Fruit fly (Drosophila melanogaster) whole organism, embryonic: Measurements from ENCODE around the gene CG6511.

Source experiments
- ATbp ChIP-seq: fragments of 200-800 bp; sonication (Bioruptor generic); optimal IDR thresholded peaks from 2 replicates; lab custom pipeline; 2017; ENCODE audit warnings: missing biosample characterization, mild to moderate bottlenecking, missing genetic modification characterization, missing genetic modification reagents
- CG13775 ChIP-seq: fragments of 200-800 bp; sonication (Bioruptor generic); optimal IDR thresholded peaks from 3 replicates; lab custom pipeline; 2017; ENCODE audit warnings: missing biosample characterization, mild to moderate bottlenecking, missing genetic modification characterization
- CG15601 ChIP-seq: fragments of 200-800 bp; sonication (Bioruptor generic); optimal IDR thresholded peaks from 3 replicates; lab custom pipeline; 2019; ENCODE audit warnings: missing biosample characterization, mild to moderate bottlenecking, missing genetic modification characterization, moderate library complexity
- CG16813 ChIP-seq: fragments of 200-800 bp; sonication (Bioruptor generic); IDR thresholded peaks from 3 replicates; pipeline ENCODE4 v1.3.6; 2022; ENCODE audit warnings: missing biosample characterization, missing genetic modification characterization; ENCODE audit not compliant: partially characterized antibody
- CG17186 ChIP-seq: fragments of 200-800 bp; sonication (Bioruptor generic); optimal IDR thresholded peaks from 3 replicates; lab custom pipeline; 2017; ENCODE audit warnings: missing biosample characterization, missing genetic modification reagents, missing genetic modification characterization
- CG2678 ChIP-seq: fragments of 200-800 bp; sonication (Bioruptor generic); optimal IDR thresholded peaks from 3 replicates; lab custom pipeline; 2019; ENCODE audit warnings: missing biosample characterization, mild to moderate bottlenecking, missing genetic modification characterization, moderate library complexity
- CG2712 ChIP-seq: fragments of 200-800 bp; optimal IDR thresholded peaks from 3 replicates; lab custom pipeline; 2019; ENCODE audit warnings: missing biosample characterization, mild to moderate bottlenecking, missing genetic modification characterization, moderate library complexity
- CG32767 ChIP-seq: fragments of 200-800 bp; sonication (Bioruptor generic); IDR thresholded peaks from 2 replicates; pipeline ENCODE4 v1.3.6; 2022; ENCODE audit warnings: missing biosample characterization, missing genetic modification characterization
- CG3281 ChIP-seq: fragments of 200-800 bp; sonication (Bioruptor generic); optimal IDR thresholded peaks from 3 replicates; lab custom pipeline; 2017; ENCODE audit warnings: missing biosample characterization, mild to moderate bottlenecking, missing genetic modification characterization
- CG3838 ChIP-seq: fragments of 200-800 bp; sonication (Bioruptor generic); optimal IDR thresholded peaks from 3 replicates; lab custom pipeline; 2016; ENCODE audit warnings: missing biosample characterization, missing genetic modification characterization
- CG4328 ChIP-seq: fragments of 200-800 bp; sonication (Bioruptor generic); optimal IDR thresholded peaks from 3 replicates; lab custom pipeline; 2017; ENCODE audit warnings: missing biosample characterization, missing genetic modification reagents, missing genetic modification characterization
- CG4360 ChIP-seq: fragments of 200-800 bp; sonication (Bioruptor generic); IDR thresholded peaks from 2 replicates; pipeline ENCODE4 v1.3.6; 2022; ENCODE audit warnings: missing biosample characterization, missing genetic modification characterization
- CG6254 ChIP-seq: fragments of 200-800 bp; sonication (Bioruptor generic); optimal IDR thresholded peaks from 3 replicates; lab custom pipeline; 2017; ENCODE audit warnings: mild to moderate bottlenecking, missing biosample characterization, missing genetic modification reagents, missing genetic modification characterization
- CG9932 ChIP-seq: fragments of 200-800 bp; sonication (Bioruptor generic); IDR thresholded peaks from 2 replicates; pipeline ENCODE4 v1.3.6; 2022; ENCODE audit warnings: missing biosample characterization, missing genetic modification characterization
- Dbx ChIP-seq: fragments of 200-800 bp; sonication (Bioruptor generic); IDR thresholded peaks from 3 replicates; pipeline ENCODE4 v1.3.6; 2022; ENCODE audit warnings: missing biosample characterization, missing genetic modification characterization
- Dp ChIP-seq: fragments of 200-800 bp; sonication (Bioruptor generic); optimal IDR thresholded peaks from 2 replicates; lab custom pipeline; 2018; ENCODE audit warnings: missing biosample characterization, mild to moderate bottlenecking, missing genetic modification characterization, moderate library complexity
- H2.0 ChIP-seq: fragments of 200-800 bp; sonication (Bioruptor generic); IDR thresholded peaks from 2 replicates; pipeline ENCODE4 v1.3.6; 2022; ENCODE audit warnings: missing biosample characterization, missing genetic modification characterization
- HmgD ChIP-seq: fragments of 200-800 bp; sonication (Bioruptor generic); optimal IDR thresholded peaks from 3 replicates; lab custom pipeline; 2016; ENCODE audit warnings: missing biosample characterization, missing genetic modification characterization
- Hmx ChIP-seq: fragments of 200-800 bp; sonication (Bioruptor generic); optimal IDR thresholded peaks from 2 replicates; lab custom pipeline; 2016; ENCODE audit warnings: missing biosample characterization, missing genetic modification characterization
- Med ChIP-seq: fragments of 200-800 bp; sonication (Bioruptor generic); peaks from one replicate; lab custom pipeline; 2016; ENCODE audit warnings: missing biosample characterization, missing genetic modification characterization, mild to moderate bottlenecking, inconsistent platforms, moderate library complexity
- Optix ChIP-seq: fragments of 200-800 bp; sonication (Bioruptor generic); IDR thresholded peaks from 3 replicates; pipeline ENCODE4 v1.3.6; 2022; ENCODE audit warnings: missing biosample characterization, missing genetic modification characterization
- abd-A ChIP-seq: fragments of 200-800 bp; sonication (Bioruptor generic); optimal IDR thresholded peaks from 3 replicates; lab custom pipeline; 2019; ENCODE audit warnings: missing biosample characterization, mild to moderate bottlenecking, missing genetic modification characterization, moderate library complexity
- al ChIP-seq: fragments of 200-800 bp; sonication (Bioruptor generic); IDR thresholded peaks from 2 replicates; pipeline ENCODE4 v1.3.6; 2022; ENCODE audit warnings: missing biosample characterization, missing genetic modification characterization
- bab2 ChIP-seq: fragments of 200-800 bp; sonication (Bioruptor generic); optimal IDR thresholded peaks from 2 replicates; lab custom pipeline; 2016; ENCODE audit warnings: missing biosample characterization, missing genetic modification characterization
- bigmax ChIP-seq: fragments of 200-800 bp; sonication (Bioruptor generic); optimal IDR thresholded peaks from 2 replicates; lab custom pipeline; 2018; ENCODE audit warnings: missing biosample characterization, mild to moderate bottlenecking, missing genetic modification characterization
- cas ChIP-seq: fragments of 200-800 bp; sonication (Bioruptor generic); IDR thresholded peaks from 2 replicates; pipeline ENCODE4 v1.3.6; 2022; ENCODE audit warnings: missing biosample characterization, missing genetic modification characterization
- dmrt11E ChIP-seq: fragments of 200-800 bp; sonication (Bioruptor generic); optimal IDR thresholded peaks from 3 replicates; lab custom pipeline; 2018; ENCODE audit warnings: missing biosample characterization, mild to moderate bottlenecking, missing genetic modification characterization, moderate library complexity
- dmrt99B ChIP-seq: fragments of 200-800 bp; sonication (Bioruptor generic); optimal IDR thresholded peaks from 2 replicates; lab custom pipeline; 2018; ENCODE audit warnings: missing biosample characterization, mild to moderate bottlenecking, missing genetic modification characterization, moderate library complexity
- dpn ChIP-seq, 2 experiments: fragments of 200-800 bp; sonication (Bioruptor generic); optimal IDR thresholded peaks; 3 replicates each; lab custom pipeline; 2016; ENCODE audit warnings: missing biosample characterization in 2 of 2, missing genetic modification characterization in 2 of 2
- fu2 ChIP-seq: fragments of 200-800 bp; sonication (Bioruptor generic); optimal IDR thresholded peaks from 2 replicates; lab custom pipeline; 2016; ENCODE audit warnings: missing biosample characterization, missing genetic modification characterization
- grn ChIP-seq: fragments of 200-800 bp; sonication (Bioruptor generic); optimal IDR thresholded peaks from 3 replicates; lab custom pipeline; 2017; ENCODE audit warnings: missing biosample characterization, missing genetic modification characterization
- ken ChIP-seq: fragments of 200-800 bp; sonication (Bioruptor generic); IDR thresholded peaks from 3 replicates; pipeline ENCODE4 v1.3.6; 2022; ENCODE audit warnings: missing biosample characterization, missing genetic modification characterization
- maf-S ChIP-seq: fragments of 200-800 bp; sonication (Bioruptor generic); optimal IDR thresholded peaks from 2 replicates; lab custom pipeline; 2016; ENCODE audit warnings: missing biosample characterization, missing genetic modification characterization
- oc ChIP-seq: fragments of 200-800 bp; sonication (Bioruptor generic); optimal IDR thresholded peaks from 2 replicates; lab custom pipeline; 2018; ENCODE audit warnings: missing biosample characterization, mild to moderate bottlenecking, missing genetic modification characterization, moderate library complexity
- prd ChIP-seq, 3 experiments: fragments of >200 bp in 2 of 3; fragments of 200-800 bp in 1 of 3; sonication (Bioruptor generic) in 1 of 3; optimal IDR thresholded peaks in 2 of 3; IDR thresholded peaks in 1 of 3; 2 replicates in 2 of 3; 3 replicates in 1 of 3; pipeline versions ENCODE4 v1.3.6 to Lab custom; 2017 to 2022; ENCODE audit warnings: missing biosample characterization in 1 of 3, missing genetic modification characterization in 1 of 3
- sc ChIP-seq, 3 experiments: fragments of >200 bp in 2 of 3; fragments of 200-800 bp in 1 of 3; sonication (Bioruptor generic) in 1 of 3; optimal IDR thresholded peaks; 2 replicates in 2 of 3; 3 replicates in 1 of 3; lab custom pipeline; 2017; ENCODE audit warnings: mild to moderate bottlenecking in 1 of 3, missing biosample characterization in 1 of 3, missing genetic modification characterization in 1 of 3, missing genetic modification reagents in 1 of 3
- scrt ChIP-seq: fragments of 200-800 bp; sonication (Bioruptor generic); optimal IDR thresholded peaks from 2 replicates; lab custom pipeline; 2018; ENCODE audit warnings: missing biosample characterization, mild to moderate bottlenecking, missing genetic modification characterization, moderate library complexity
- sisA ChIP-seq: fragments of 200-800 bp; sonication (Bioruptor generic); IDR thresholded peaks from 2 replicates; pipeline ENCODE4 v1.3.6; 2022; ENCODE audit warnings: missing biosample characterization, missing genetic modification characterization
- so ChIP-seq: fragments of 200-800 bp; sonication (Bioruptor generic); IDR thresholded peaks from 3 replicates; pipeline ENCODE4 v1.3.6; 2022; ENCODE audit warnings: missing biosample characterization, missing genetic modification characterization
- tll ChIP-seq, 2 experiments: fragments of 200-800 bp in 1 of 2; fragments of >200 bp in 1 of 2; sonication (Bioruptor generic) in 1 of 2; optimal IDR thresholded peaks; 2 replicates each; lab custom pipeline; 2017 to 2019; ENCODE audit warnings: missing biosample characterization in 2 of 2, missing genetic modification characterization in 2 of 2, mild to moderate bottlenecking in 1 of 2, moderate library complexity in 1 of 2
- ttk ChIP-seq: fragments of 200-800 bp; sonication (Bioruptor generic); IDR thresholded peaks from 2 replicates; pipeline ENCODE4 v2.1.2; 2022; ENCODE audit warnings: missing biosample characterization, missing genetic modification characterization
- tup ChIP-seq: fragments of 200-800 bp; sonication (Bioruptor generic); optimal IDR thresholded peaks from 2 replicates; lab custom pipeline; 2016; ENCODE audit warnings: missing biosample characterization, mild to moderate bottlenecking, missing genetic modification characterization, moderate library complexity
- twi ChIP-seq: fragments of 200-800 bp; optimal IDR thresholded peaks from 2 replicates; lab custom pipeline; 2019; ENCODE audit warnings: missing biosample characterization, mild to moderate bottlenecking, missing genetic modification characterization, moderate library complexity
- vfl ChIP-seq: fragments of 200-800 bp; sonication (Bioruptor generic); optimal IDR thresholded peaks from 2 replicates; lab custom pipeline; 2016; ENCODE audit warnings: missing biosample characterization, missing genetic modification characterization
- vnd ChIP-seq: fragments of 200-800 bp; sonication (Bioruptor generic); IDR thresholded peaks from 3 replicates; pipeline ENCODE4 v1.3.6; 2022; ENCODE audit warnings: missing biosample characterization, missing genetic modification characterization; ENCODE audit not compliant: partially characterized antibody
- vvl ChIP-seq: fragments of 200-800 bp; sonication (Bioruptor generic); IDR thresholded peaks from 2 replicates; pipeline ENCODE4 v1.3.6; 2022; ENCODE audit warnings: missing biosample characterization, missing genetic modification characterization
- yki ChIP-seq: fragments of >200 bp; optimal IDR thresholded peaks from 3 replicates; lab custom pipeline; 2018

The CG6511 gene

DNA sequence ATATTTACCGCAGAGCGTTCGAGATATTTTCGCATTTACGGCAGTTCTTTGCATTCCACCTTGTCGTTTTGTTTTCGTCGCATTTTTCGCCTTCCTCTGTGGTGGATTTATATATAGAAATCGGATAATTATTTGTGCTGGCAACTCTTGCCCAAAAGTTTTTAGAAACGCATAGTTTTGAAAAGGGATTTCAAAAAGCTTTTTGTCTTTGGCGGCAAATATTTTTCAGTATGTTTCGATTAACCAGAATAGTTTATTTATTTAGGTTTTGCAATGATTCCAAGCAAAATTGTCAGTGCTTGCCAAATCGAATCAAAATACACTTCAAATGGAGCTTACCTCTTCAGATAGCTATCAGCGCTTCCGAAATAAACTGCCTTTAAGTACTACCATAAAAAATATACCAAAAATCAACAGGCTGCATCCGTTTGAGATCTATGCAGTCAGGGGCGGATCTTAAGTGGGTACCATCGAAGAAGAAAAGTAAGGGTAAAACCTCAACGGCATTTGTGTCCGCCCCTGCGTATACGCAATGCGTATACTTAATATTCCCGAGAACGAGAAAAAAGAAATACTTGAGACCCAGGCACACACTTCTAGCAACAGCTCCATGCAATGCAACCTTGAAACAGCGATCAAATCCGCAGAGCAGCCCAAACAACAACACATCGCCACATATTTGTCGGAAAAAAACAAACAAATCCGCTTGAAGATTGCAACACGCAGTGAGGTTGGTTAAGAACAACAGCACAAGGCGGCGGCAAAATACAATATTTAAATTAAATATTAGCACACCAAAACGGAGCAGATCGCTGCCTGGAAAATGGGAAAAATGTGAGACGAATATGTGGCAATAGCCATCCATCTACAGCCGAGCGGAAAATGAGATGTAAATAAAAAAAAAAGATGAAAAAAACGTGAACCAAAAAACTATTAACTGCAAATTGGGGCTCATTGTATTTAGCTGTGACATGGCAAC, 28.8 kb downstream of the CG6511 start, which contains the start of gene CG13306 (continued):
- TF ChIP-seq Med (peak; percentile 43), CG2712 (tag; lab: Kevin White, UChicago) (no peak), fu2 (GFP tag; lab: Kevin White, UChicago) (no peak), Optix (no peak), CG15601 (tag; lab: Kevin White, UChicago) (no peak), sc (optimal IDR thresholded peaks at IDR 0.05; lab: Kevin White, UChicago) (no peak), sc (GFP tag; optimal IDR thresholded peaks at IDR 0.05; lab: Kevin White, UChicago) (no peak), prd (optimal IDR thresholded peaks at IDR 0.05; lab: Kevin White, UChicago) (no peak), prd (GFP tag; IDR thresholded peaks at IDR 0.05; lab: Robert Waterston, UW) (0 out of 3 replicates have a peak, but pooled peaks have one; percentile 32), cas (GFP tag; lab: Robert Waterston, UW) (no peak), CG32767 (GFP tag; lab: Robert Waterston, UW) (no peak), CG4328 (GFP tag; lab: Kevin White, UChicago) (peak; percentile 24), ATbp (GFP tag; lab: Kevin White, UChicago) (no peak), vvl (GFP tag; lab: Robert Waterston, UW) (peak; percentile 21; the same call in 1 of the 2 replicates), twi (tag; lab: Kevin White, UChicago) (no peak), CG3838 (GFP tag; lab: Kevin White, UChicago) (no peak), maf-S (GFP tag; lab: Kevin White, UChicago) (no peak), ken (0 out of 3 replicates have a peak, but pooled peaks have one; percentile 33), Dbx (GFP tag; lab: Robert Waterston, UW) (no peak), CG16813 (GFP tag; lab: Robert Waterston, UW) (0 out of 3 replicates have a peak, but pooled peaks have one; percentile 28), bab2 (GFP tag; lab: Kevin White, UChicago) (no peak), tup (GFP tag; lab: Kevin White, UChicago) (no peak), grn (GFP tag; lab: Kevin White, UChicago) (no peak), scrt (GFP tag; lab: Kevin White, UChicago) (no peak), ttk (GFP tag; lab: Robert Waterston, UW) (no peak), H2.0 (GFP tag; lab: Robert Waterston, UW) (peak; percentile 42; the same call in 1 of the 2 replicates), yki (lab: Kevin White, UChicago) (no peak), so (GFP tag; lab: Robert Waterston, UW) (peak; percentile 43; the same call in 1 of the 3 replicates)

DNA sequence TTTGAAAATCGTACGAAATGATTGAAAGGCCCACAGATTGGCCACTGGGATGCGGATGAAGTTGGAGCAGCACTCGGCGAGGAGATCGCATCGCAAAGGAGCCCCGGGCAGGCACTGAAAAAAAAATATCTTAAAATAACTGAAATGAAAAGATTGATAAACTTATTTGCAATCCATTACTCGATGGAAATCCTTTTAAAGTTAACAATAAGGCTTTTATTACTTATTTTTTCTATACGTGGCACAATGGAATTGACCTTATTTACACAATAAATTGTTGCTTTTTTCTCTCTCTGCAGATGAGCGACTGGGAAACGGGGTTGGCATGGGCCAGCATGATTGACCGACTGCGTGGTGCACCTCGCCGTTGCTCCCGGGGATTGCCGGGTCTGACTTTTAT, 30.1 kb downstream of the CG6511 start:
- no peak for TF ChIP-seq vnd (GFP tag; lab: Robert Waterston, UW)
- TF ChIP-seq CG6254, result peak; percentile 18
- TF ChIP-seq vfl, result no peak
- TF ChIP-seq HmgD (GFP tag; lab: Kevin White, UChicago), result no peak
- TF ChIP-seq tll (GFP tag; optimal IDR thresholded peaks at IDR 0.05; lab: Kevin White, UChicago), result no peak
- no peak for TF ChIP-seq CG16813 (GFP tag; lab: Robert Waterston, UW)
- no peak for TF ChIP-seq al (GFP tag; lab: Robert Waterston, UW)
- peak; percentile 73 for TF ChIP-seq sisA (GFP tag; lab: Robert Waterston, UW)
- TF ChIP-seq bigmax (GFP tag; lab: Kevin White, UChicago), result no peak
- no peak for TF ChIP-seq Dp (GFP tag; lab: Kevin White, UChicago)
- no peak for TF ChIP-seq abd-A (tag; lab: Kevin White, UChicago)
- peak; percentile 5 for TF ChIP-seq CG13775 (GFP tag; lab: Kevin White, UChicago)
- peak; percentile 65 for TF ChIP-seq oc (tag; lab: Kevin White, UChicago)
- TF ChIP-seq CG3281 (GFP tag; lab: Kevin White, UChicago), result no peak
- TF ChIP-seq dmrt99B (tag; lab: Kevin White, UChicago), result peak; percentile 81
- TF ChIP-seq dpn (GFP tag; optimal IDR thresholded peaks at IDR 0.05; lab: Kevin White, UChicago), result peak; percentile 2 to 43
- TF ChIP-seq CG17186, result no peak
- TF ChIP-seq Hmx (GFP tag; lab: Kevin White, UChicago), result no peak
- no peak for TF ChIP-seq CG9932 (GFP tag; lab: Robert Waterston, UW)
- TF ChIP-seq CG4360 (GFP tag; lab: Robert Waterston, UW), result no peak; the same call in 1 of the 2 replicates
- no peak for TF ChIP-seq dmrt11E
- TF ChIP-seq CG2678, result peak; percentile 74
